Worm (Caenorhabditis elegans): ENCODE results near the gene ZK1058.9.
A peak's percentile ranks its signal among the peaks of the same experiment; 100 is the strongest.

Gene ZK1058.9

ce11 chrIII:3966143-3966542 is 40.1 kb upstream of the ZK1058.9 start:
- TF ChIP-seq ztf-11 (tag; optimal IDR thresholded peaks at IDR 0.05) (no peak), ceh-82 (tag; optimal IDR thresholded peaks at IDR 0.05) (no peak), sea-2 (GFP tag; optimal IDR thresholded peaks at IDR 0.05) (no peak), pqm-1 (tag; optimal IDR thresholded peaks at IDR 0.05) (no peak)

ce11 chrIII:3964237-3964636 is 38.2 kb upstream of the ZK1058.9 start, which contains the start of gene R10E9.2:
Gene R10E9.2, minus strand, starts transcription at chrIII:3964337.
- TF ChIP-seq fos-1 (tag; optimal IDR thresholded peaks at IDR 0.05) = no peak
- TF ChIP-seq jun-1 (tag; optimal IDR thresholded peaks at IDR 0.05) = no peak
- no peak for TF ChIP-seq unc-39 (tag; optimal IDR thresholded peaks at IDR 0.05)
- no peak for TF ChIP-seq zag-1 (tag; optimal IDR thresholded peaks at IDR 0.05)
- TF ChIP-seq eor-1 (tag; optimal IDR thresholded peaks at IDR 0.05) = no peak
- TF ChIP-seq elt-1 (tag; optimal IDR thresholded peaks at IDR 0.05) = no peak
- no peak for TF ChIP-seq ceh-28 (tag; optimal IDR thresholded peaks at IDR 0.05)
- no peak for TF ChIP-seq nfya-1 (tag; optimal IDR thresholded peaks at IDR 0.05; ENCODE audit: insufficient read depth)
- no peak for TF ChIP-seq ama-1 (optimal IDR thresholded peaks at IDR 0.05)

ce11 chrIII:3959987-3960386 is 34.0 kb upstream of the ZK1058.9 start, which contains the start of gene R10E9.3:
Gene R10E9.3, plus strand, starts transcription at chrIII:3960221.
- peak; percentile 38 for TF ChIP-seq pqm-1 (tag; optimal IDR thresholded peaks at IDR 0.05)
- peak; percentile 71 for TF ChIP-seq pha-4 (tag; optimal IDR thresholded peaks at IDR 0.05)
- TF ChIP-seq mml-1 (tag; optimal IDR thresholded peaks at IDR 0.05) = no peak
- TF ChIP-seq nfya-1 (tag; optimal IDR thresholded peaks at IDR 0.05; ENCODE audit: insufficient read depth) = peak; percentile 3
- peak; percentile 46 for TF ChIP-seq elt-2 (tag; optimal IDR thresholded peaks at IDR 0.05)
- no peak for TF ChIP-seq sea-2 (GFP tag; optimal IDR thresholded peaks at IDR 0.05)

- no peak for TF ChIP-seq nhr-76 (tag; optimal IDR thresholded peaks at IDR 0.05)
- no peak for TF ChIP-seq pqm-1 (tag; optimal IDR thresholded peaks at IDR 0.05)
- no peak for TF ChIP-seq unc-62 (GFP tag; optimal IDR thresholded peaks at IDR 0.05)
- TF ChIP-seq nhr-25 (tag; optimal IDR thresholded peaks at IDR 0.05) = no peak
- no peak for TF ChIP-seq egl-5 (tag; optimal IDR thresholded peaks at IDR 0.05)
- TF ChIP-seq egl-27 (tag; optimal IDR thresholded peaks at IDR 0.05) = no peak
- TF ChIP-seq jun-1 (tag; optimal IDR thresholded peaks at IDR 0.05) = no peak
- TF ChIP-seq ztf-11 (tag; optimal IDR thresholded peaks at IDR 0.05) = no peak
- TF ChIP-seq aly-2 (tag; optimal IDR thresholded peaks at IDR 0.05) = no peak
- TF ChIP-seq elt-1 (tag; optimal IDR thresholded peaks at IDR 0.05) = no peak
- TF ChIP-seq tbx-2 (tag; optimal IDR thresholded peaks at IDR 0.05) = no peak
Observed at ce11 chrIII:3959206-3959605, 33.2 kb upstream of the ZK1058.9 start.

ce11 chrIII:3957850-3958249 is 31.8 kb upstream of the ZK1058.9 start:
- TF ChIP-seq jun-1 (tag; optimal IDR thresholded peaks at IDR 0.05) (no peak), ztf-4 (tag; optimal IDR thresholded peaks at IDR 0.05) (no peak), ztf-11 (tag; optimal IDR thresholded peaks at IDR 0.05) (no peak), nhr-11 (tag; optimal IDR thresholded peaks at IDR 0.05) (no peak), ama-1 (optimal IDR thresholded peaks at IDR 0.05) (peak; percentile 51), nhr-43 (tag; optimal IDR thresholded peaks at IDR 0.05; ENCODE audit: poor library complexity, severe bottlenecking) (no peak), skn-1 (tag; optimal IDR thresholded peaks at IDR 0.05) (no peak), pha-4 (tag; optimal IDR thresholded peaks at IDR 0.05) (peak; percentile 10), ceh-28 (tag; optimal IDR thresholded peaks at IDR 0.05) (no peak), lsy-12 (tag; optimal IDR thresholded peaks at IDR 0.05) (no peak), lin-39 (tag; optimal IDR thresholded peaks at IDR 0.05) (no peak), sea-2 (GFP tag; optimal IDR thresholded peaks at IDR 0.05) (no peak)

- peak; percentile 72 for TF ChIP-seq snpc-4 (tag; optimal IDR thresholded peaks at IDR 0.05)
- no peak for TF ChIP-seq aly-2 (tag; optimal IDR thresholded peaks at IDR 0.05)
- TF ChIP-seq egl-5 (tag; optimal IDR thresholded peaks at IDR 0.05) = peak; percentile 8
- peak; percentile 69 for TF ChIP-seq ama-1 (optimal IDR thresholded peaks at IDR 0.05)
Observed at ce11 chrIII:3957119-3957739, 31.2 kb upstream of the ZK1058.9 start.
